Fruit fly (Drosophila melanogaster) whole organism, embryonic: ENCODE measurements around the gene Acp98AB.

Experiments
- BtbVII ChIP-seq: fragments of 200-800 bp; sonication (Bioruptor generic); optimal IDR thresholded peaks from 3 replicates; lab custom pipeline; 2017; ENCODE audit warnings: missing biosample characterization, mild to moderate bottlenecking, missing genetic modification characterization
- CG16779 ChIP-seq: fragments of 200-800 bp; sonication (Bioruptor generic); IDR thresholded peaks from 2 replicates; pipeline ENCODE4 v1.3.6; 2022; ENCODE audit warnings: missing biosample characterization, missing genetic modification characterization
- CG32532 ChIP-seq: fragments of 200-800 bp; sonication (Bioruptor generic); IDR thresholded peaks from 2 replicates; pipeline ENCODE4 v1.3.6; 2022; ENCODE audit warnings: missing biosample characterization, missing genetic modification characterization
- CG33557 ChIP-seq: fragments of 200-800 bp; sonication (Bioruptor generic); optimal IDR thresholded peaks from 2 replicates; lab custom pipeline; 2019; ENCODE audit warnings: missing biosample characterization, mild to moderate bottlenecking, missing genetic modification characterization, moderate library complexity
- CG7372 ChIP-seq: fragments of 200-800 bp; sonication (Bioruptor generic); IDR thresholded peaks from 2 replicates; pipeline ENCODE4 v1.3.6; 2022; ENCODE audit warnings: missing biosample characterization, missing genetic modification characterization
- Dad ChIP-seq: fragments of 200-800 bp; sonication (Bioruptor generic); optimal IDR thresholded peaks from 3 replicates; lab custom pipeline; 2016; ENCODE audit warnings: missing biosample characterization, missing genetic modification characterization
- klu ChIP-seq: fragments of 200-800 bp; sonication (Bioruptor generic); IDR thresholded peaks from 2 replicates; pipeline ENCODE4 v1.3.6; 2022; ENCODE audit warnings: missing biosample characterization, missing genetic modification characterization
- peb ChIP-seq: fragments of 200-800 bp; sonication (Bioruptor generic); IDR thresholded peaks from 2 replicates; pipeline ENCODE4 v1.3.6; 2022; ENCODE audit warnings: missing biosample characterization, missing genetic modification characterization
- tna ChIP-seq: fragments of 200-800 bp; sonication (Bioruptor generic); IDR thresholded peaks from 2 replicates; pipeline ENCODE4 v1.3.6; 2022; ENCODE audit warnings: missing biosample characterization, missing genetic modification characterization; ENCODE audit not compliant: partially characterized antibody

- TF ChIP-seq klu: no peak
- no peak for TF ChIP-seq CG16779 (GFP tag; lab: Robert Waterston, UW)
- no peak for TF ChIP-seq tna (GFP tag; lab: Robert Waterston, UW)
- TF ChIP-seq peb (GFP tag; lab: Robert Waterston, UW): no peak
- no peak for TF ChIP-seq CG33557 (GFP tag; lab: Kevin White, UChicago)
- no peak for TF ChIP-seq CG32532 (GFP tag; lab: Robert Waterston, UW)
- no peak for TF ChIP-seq BtbVII
- no peak for TF ChIP-seq CG7372 (GFP tag; lab: Robert Waterston, UW)
- no peak for TF ChIP-seq Dad (GFP tag; lab: Kevin White, UChicago)
These were observed 11.4 kb downstream of the Acp98AB start for dm6 chr3R:27706039-27706580.
